Fruit fly (Drosophila melanogaster) whole organism, adult: ENCODE measurements around the gene Ts.

Experiments used
- CG7101 ChIP-seq: fragments of 200-800 bp; sonication (Bioruptor generic); optimal IDR thresholded peaks from 2 replicates; lab custom pipeline; 2018; ENCODE audit warnings: missing biosample characterization, mild to moderate bottlenecking, missing genetic modification characterization, moderate library complexity
- bab1 ChIP-seq: fragments of 200-800 bp; sonication (Bioruptor generic); optimal IDR thresholded peaks from 3 replicates; lab custom pipeline; 2019; ENCODE audit warnings: missing biosample characterization, mild to moderate bottlenecking, missing genetic modification characterization, moderate library complexity
- cic ChIP-seq: fragments of 200-800 bp; sonication (Bioruptor generic); optimal IDR thresholded peaks from 2 replicates; lab custom pipeline; 2017; ENCODE audit warnings: missing biosample characterization, mild to moderate bottlenecking, missing genetic modification characterization, moderate library complexity
- cnc ChIP-seq, 2 experiments: fragments of >200 bp; optimal IDR thresholded peaks; 2 replicates each; lab custom pipeline; 2017

- TF ChIP-seq cnc (optimal IDR thresholded peaks at IDR 0.05; lab: Kevin White, UChicago) (no peak), CG7101 (tag; lab: Kevin White, UChicago) (no peak), bab1 (no peak), cic (GFP tag; lab: Kevin White, UChicago) (no peak)
These were observed 37.5 kb upstream of the Ts start for dm6 chr2L:3006925-3007426.
